Worm (Caenorhabditis elegans) whole organism, late embryonic: Measurements from ENCODE around the gene hlh-25.
"Not testable (repeated sequence)": the region's sequence is repeated elsewhere in the genome, so short reads cannot be mapped to it uniquely, and the experiment has no call there.

Experiments used
- C08G9.2 ChIP-seq: sonication (generic microtip); optimal IDR thresholded peaks from 2 replicates; lab custom pipeline; 2016; ENCODE audit warnings: mild to moderate bottlenecking, missing genetic modification characterization, moderate library complexity, missing compliant biosample characterization
- C38D4.7 ChIP-seq: fragments of 200-800 bp; sonication (Bioruptor generic); optimal IDR thresholded peaks from 2 replicates; lab custom pipeline; 2018; ENCODE audit warnings: mild to moderate bottlenecking, missing genetic modification characterization, moderate library complexity, missing compliant biosample characterization
- K09A11.1 ChIP-seq: sonication (generic microtip); optimal IDR thresholded peaks from 2 replicates; lab custom pipeline; 2017; ENCODE audit warnings: antibody characterized with exemption, mild to moderate bottlenecking, missing genetic modification characterization, missing compliant biosample characterization; ENCODE audit not compliant: insufficient read depth
- T23F11.4 ChIP-seq: fragments of 200-800 bp; sonication (Bioruptor generic); optimal IDR thresholded peaks from 2 replicates; lab custom pipeline; 2018; ENCODE audit warnings: mild to moderate bottlenecking, missing genetic modification characterization, missing compliant biosample characterization
- ceh-19 ChIP-seq: fragments of 200-800 bp; sonication (Bioruptor generic); optimal IDR thresholded peaks from 2 replicates; lab custom pipeline; 2018; ENCODE audit warnings: mild to moderate bottlenecking, missing genetic modification characterization, missing compliant biosample characterization
- ceh-2 ChIP-seq: sonication (generic microtip); optimal IDR thresholded peaks from 2 replicates; lab custom pipeline; 2016; ENCODE audit warnings: missing genotype, missing genetic modification characterization, missing compliant biosample characterization
- ceh-22 ChIP-seq: sonication (generic microtip); optimal IDR thresholded peaks from 2 replicates; lab custom pipeline; 2017; ENCODE audit warnings: missing biosample characterization, missing genetic modification characterization
- ceh-24 ChIP-seq: sonication (generic microtip); optimal IDR thresholded peaks from 2 replicates; lab custom pipeline; 2016; ENCODE audit warnings: mild to moderate bottlenecking, missing genetic modification characterization, missing compliant biosample characterization
- ceh-30 ChIP-seq: fragments of 150-350 bp; optimal IDR thresholded peaks from 2 replicates; lab custom pipeline; 2014; ENCODE audit warnings: missing biosample characterization, missing genetic modification characterization
- ceh-48 ChIP-seq: sonication (generic microtip); optimal IDR thresholded peaks from 2 replicates; lab custom pipeline; 2016; ENCODE audit warnings: missing genetic modification characterization, inconsistent platforms, missing compliant biosample characterization
- ceh-6 ChIP-seq: fragments of 200-800 bp; sonication (Bioruptor generic); optimal IDR thresholded peaks from 2 replicates; lab custom pipeline; 2018; ENCODE audit warnings: mild to moderate bottlenecking, missing genetic modification characterization, missing compliant biosample characterization
- ceh-9 ChIP-seq: sonication (generic microtip); optimal IDR thresholded peaks from 2 replicates; lab custom pipeline; 2016; ENCODE audit warnings: mild to moderate bottlenecking, missing genetic modification characterization, inconsistent platforms, missing compliant biosample characterization
- dve-1 ChIP-seq: sonication (generic microtip); optimal IDR thresholded peaks from 2 replicates; lab custom pipeline; 2017; ENCODE audit warnings: antibody characterized with exemption, mild to moderate bottlenecking, missing genetic modification characterization, missing compliant biosample characterization
- elt-2 ChIP-seq: sonication (generic microtip); optimal IDR thresholded peaks from 2 replicates; lab custom pipeline; 2016; ENCODE audit warnings: missing genetic modification reagents, missing genetic modification characterization, missing compliant biosample characterization
- elt-4 ChIP-seq: sonication (generic microtip); optimal IDR thresholded peaks from 2 replicates; lab custom pipeline; 2016; ENCODE audit warnings: missing genetic modification characterization, missing compliant biosample characterization
- eyg-1 ChIP-seq: sonication (generic microtip); optimal IDR thresholded peaks from 2 replicates; lab custom pipeline; 2016; ENCODE audit warnings: missing genotype, missing genetic modification characterization, missing compliant biosample characterization
- fkh-10 ChIP-seq: fragments of 150-350 bp; optimal IDR thresholded peaks from 2 replicates; lab custom pipeline; 2014; ENCODE audit warnings: missing biosample characterization, missing genetic modification reagents, missing genetic modification characterization
- fkh-6 ChIP-seq: sonication (generic microtip); optimal IDR thresholded peaks from 2 replicates; lab custom pipeline; 2016; ENCODE audit warnings: missing genetic modification characterization, missing compliant biosample characterization
- gmeb-2 ChIP-seq: sonication (generic microtip); optimal IDR thresholded peaks from 2 replicates; lab custom pipeline; 2016; ENCODE audit warnings: missing genetic modification characterization, inconsistent platforms, missing compliant biosample characterization
- hlh-13 ChIP-seq: fragments of 200-800 bp; sonication (Bioruptor generic); optimal IDR thresholded peaks from 2 replicates; lab custom pipeline; 2018; ENCODE audit warnings: mild to moderate bottlenecking, missing genetic modification characterization, missing compliant biosample characterization
- hlh-15 ChIP-seq: sonication (generic microtip); optimal IDR thresholded peaks from 2 replicates; lab custom pipeline; 2016; ENCODE audit warnings: missing genetic modification characterization, missing compliant biosample characterization
- hlh-30 ChIP-seq: sonication (generic microtip); optimal IDR thresholded peaks from 2 replicates; lab custom pipeline; 2017; ENCODE audit warnings: antibody characterized with exemption, missing genetic modification characterization, missing compliant biosample characterization; ENCODE audit not compliant: insufficient read depth
- lim-6 ChIP-seq: sonication (generic microtip); optimal IDR thresholded peaks from 2 replicates; lab custom pipeline; 2016; ENCODE audit warnings: missing genetic modification characterization, missing compliant biosample characterization
- nhr-11 ChIP-seq: fragments of 150-350 bp; optimal IDR thresholded peaks from 2 replicates; lab custom pipeline; 2014; ENCODE audit warnings: missing biosample characterization, missing genetic modification characterization
- nhr-232 ChIP-seq: sonication (generic microtip); optimal IDR thresholded peaks from 2 replicates; lab custom pipeline; 2016; ENCODE audit warnings: missing genetic modification characterization, missing compliant biosample characterization
- pat-9 ChIP-seq: fragments of 200-800 bp; sonication (Bioruptor generic); optimal IDR thresholded peaks from 2 replicates; lab custom pipeline; 2018; ENCODE audit warnings: mild to moderate bottlenecking, missing genetic modification characterization, moderate library complexity, missing compliant biosample characterization
- pax-1 ChIP-seq: fragments of 150-350 bp; optimal IDR thresholded peaks from 2 replicates; lab custom pipeline; 2014; ENCODE audit warnings: missing biosample characterization, missing genetic modification characterization
- pha-2 ChIP-seq: sonication (generic microtip); optimal IDR thresholded peaks from 2 replicates; lab custom pipeline; 2017; ENCODE audit warnings: mild to moderate bottlenecking, missing genetic modification characterization, missing compliant biosample characterization
- pha-4 ChIP-seq: fragments of 150-350 bp; optimal IDR thresholded peaks from 2 replicates; lab custom pipeline; 2018; ENCODE audit warnings: missing biosample characterization, missing genetic modification reagents, missing genetic modification characterization
- pqm-1 ChIP-seq: sonication (generic microtip); optimal IDR thresholded peaks from 2 replicates; lab custom pipeline; 2016; ENCODE audit warnings: missing genetic modification characterization, missing compliant biosample characterization
- rnt-1 ChIP-seq: sonication (generic microtip); optimal IDR thresholded peaks from 2 replicates; lab custom pipeline; 2016; ENCODE audit warnings: missing genetic modification characterization, missing compliant biosample characterization
- syd-9 ChIP-seq: sonication (generic microtip); optimal IDR thresholded peaks from 2 replicates; lab custom pipeline; 2016; ENCODE audit warnings: mild to moderate bottlenecking, missing genetic modification characterization, moderate library complexity, missing compliant biosample characterization
- tbx-2 ChIP-seq: sonication (generic microtip); optimal IDR thresholded peaks from 2 replicates; lab custom pipeline; 2016; ENCODE audit warnings: missing genetic modification characterization, missing compliant biosample characterization
- tbx-7 ChIP-seq: sonication (generic microtip); optimal IDR thresholded peaks from 2 replicates; lab custom pipeline; 2016; ENCODE audit warnings: missing genotype, missing genetic modification characterization, missing compliant biosample characterization
- unc-42 ChIP-seq: sonication (generic microtip); optimal IDR thresholded peaks from 2 replicates; lab custom pipeline; 2016; ENCODE audit warnings: missing genotype, missing genetic modification characterization, missing compliant biosample characterization
- zip-5 ChIP-seq: sonication (generic microtip); optimal IDR thresholded peaks from 2 replicates; lab custom pipeline; 2016; ENCODE audit warnings: missing genetic modification characterization, missing compliant biosample characterization
- ztf-16 ChIP-seq: sonication (generic microtip); optimal IDR thresholded peaks from 2 replicates; lab custom pipeline; 2017; ENCODE audit warnings: missing genetic modification characterization, missing compliant biosample characterization

Gene hlh-25

ce11 chrII:5534939-5535338 lies at the start of gene hlh-25:
Gene hlh-25, plus strand, starts transcription at chrII:5535239.
- not testable (repeated sequence) for TF ChIP-seq ceh-2 (tag; lab: Kevin White, UChicago); elt-2 (tag; lab: Kevin White, UChicago); ceh-6

- no peak for TF ChIP-seq unc-42 (tag; lab: Kevin White, UChicago)
- TF ChIP-seq hlh-13 (GFP tag; lab: Kevin White, UChicago), result no peak
- TF ChIP-seq pat-9 (tag; lab: Kevin White, UChicago), result no peak
- no peak for TF ChIP-seq ceh-22
- no peak for TF ChIP-seq fkh-6
- no peak for TF ChIP-seq syd-9 (tag; lab: Kevin White, UChicago)
- no peak for TF ChIP-seq ceh-24 (tag; lab: Kevin White, UChicago)
- TF ChIP-seq ztf-16 (tag; lab: Kevin White, UChicago), result no peak
Observed at ce11 chrII:5487844-5488243, 47.2 kb upstream of the hlh-25 start, which contains the start of gene nep-5. Gene nep-5, plus strand, starts transcription at chrII:5488144.

- TF ChIP-seq tbx-7 (tag; lab: Kevin White, UChicago) (no peak), hlh-30 (tag; lab: Kevin White, UChicago) (no peak), C08G9.2 (tag; lab: Kevin White, UChicago) (no peak), ceh-48 (no peak), zip-5 (tag; lab: Kevin White, UChicago) (no peak)
Observed at ce11 chrII:5494405-5494804, 40.6 kb upstream of the hlh-25 start, which contains the start of gene F12A10.6. Gene F12A10.6, minus strand, starts transcription at chrII:5494505.

ce11 chrII:5496375-5496774 lies 38.7 kb upstream of the hlh-25 start, which contains the start of gene F12A10.1:
Gene F12A10.1, plus strand, starts transcription at chrII:5496540.
- TF ChIP-seq ceh-30 (no peak), T23F11.4 (no peak), nhr-232 (no peak), pax-1 (tag; lab: Kevin White, UChicago) (no peak), hlh-15 (tag; lab: Kevin White, UChicago) (no peak), pha-2 (tag; lab: Kevin White, UChicago) (no peak), gmeb-2 (tag; lab: Kevin White, UChicago) (no peak), pqm-1 (tag; lab: Kevin White, UChicago) (no peak)

- TF ChIP-seq pha-4 (no peak), tbx-2 (tag; lab: Kevin White, UChicago) (no peak), pqm-1 (tag; lab: Kevin White, UChicago) (no peak), lim-6 (tag; lab: Kevin White, UChicago) (no peak), C38D4.7 (GFP tag; lab: Kevin White, UChicago) (no peak), eyg-1 (tag; lab: Kevin White, UChicago) (no peak), unc-42 (tag; lab: Kevin White, UChicago) (no peak), rnt-1 (no peak), ceh-30 (no peak), pha-2 (tag; lab: Kevin White, UChicago) (no peak), elt-2 (tag; lab: Kevin White, UChicago) (no peak), nhr-232 (no peak), tbx-7 (tag; lab: Kevin White, UChicago) (no peak), elt-4 (tag; lab: Kevin White, UChicago) (no peak), dve-1 (tag; lab: Kevin White, UChicago) (no peak)
Observed at ce11 chrII:5497541-5497940, 37.5 kb upstream of the hlh-25 start.

- TF ChIP-seq lim-6 (tag; lab: Kevin White, UChicago), result no peak
- TF ChIP-seq pha-2 (tag; lab: Kevin White, UChicago), result no peak
- TF ChIP-seq K09A11.1 (tag; lab: Kevin White, UChicago), result no peak
- no peak for TF ChIP-seq fkh-6
- no peak for TF ChIP-seq pqm-1 (tag; lab: Kevin White, UChicago)
- no peak for TF ChIP-seq C38D4.7 (GFP tag; lab: Kevin White, UChicago)
- TF ChIP-seq gmeb-2 (tag; lab: Kevin White, UChicago), result no peak
- no peak for TF ChIP-seq ceh-9 (tag; lab: Kevin White, UChicago)
- TF ChIP-seq ceh-19 (GFP tag; lab: Kevin White, UChicago), result no peak
- TF ChIP-seq unc-42 (tag; lab: Kevin White, UChicago), result no peak
- TF ChIP-seq syd-9 (tag; lab: Kevin White, UChicago), result no peak
- TF ChIP-seq nhr-11 (tag; lab: Kevin White, UChicago), result no peak
- TF ChIP-seq ceh-2 (tag; lab: Kevin White, UChicago), result no peak
- no peak for TF ChIP-seq fkh-10 (GFP tag; lab: Kevin White, UChicago)
Observed at ce11 chrII:5498156-5498739, 36.8 kb upstream of the hlh-25 start, which contains the start of the genes suex-1 and F12A10.9. Gene suex-1, minus strand, starts transcription at chrII:5498256. Gene F12A10.9, plus strand, starts transcription at chrII:5498689.
